Fruit fly (Drosophila melanogaster) whole organism, embryonic: ENCODE data around the gene CG15642.

Experiments
- Adf1 ChIP-seq: fragments of 200-800 bp; sonication (Bioruptor generic); IDR thresholded peaks from 2 replicates; pipeline ENCODE4 v1.3.6; 2022; ENCODE audit warnings: missing biosample characterization, missing genetic modification characterization
- Awh ChIP-seq: fragments of 200-800 bp; sonication (Bioruptor generic); IDR thresholded peaks from 2 replicates; pipeline ENCODE4, ENCODE4 v1.3.6; 2022; ENCODE audit warnings: missing biosample characterization, missing genetic modification characterization
- CG10543 ChIP-seq: fragments of 200-800 bp; sonication (Bioruptor generic); optimal IDR thresholded peaks from 3 replicates; lab custom pipeline; 2017; ENCODE audit warnings: missing biosample characterization, mild to moderate bottlenecking, missing genetic modification characterization, moderate library complexity
- CG10979 ChIP-seq: fragments of 200-800 bp; sonication (Bioruptor generic); optimal IDR thresholded peaks from 2 replicates; lab custom pipeline; 2018; ENCODE audit warnings: missing biosample characterization, mild to moderate bottlenecking, missing genetic modification characterization, moderate library complexity
- CG11696 ChIP-seq: fragments of 200-800 bp; sonication (Bioruptor generic); IDR thresholded peaks from 2 replicates; pipeline ENCODE4 v1.3.6; 2022; ENCODE audit warnings: missing biosample characterization, missing genetic modification characterization
- CG12155 ChIP-seq: fragments of 200-800 bp; sonication (Bioruptor generic); optimal IDR thresholded peaks from 3 replicates; lab custom pipeline; 2016; ENCODE audit warnings: missing biosample characterization, missing genetic modification characterization
- CG17912 ChIP-seq: fragments of 200-800 bp; sonication (Bioruptor generic); optimal IDR thresholded peaks from 2 replicates; lab custom pipeline; 2018; ENCODE audit warnings: missing biosample characterization, mild to moderate bottlenecking, missing genetic modification characterization
- CG2120 ChIP-seq: fragments of 200-800 bp; sonication (Bioruptor generic); optimal IDR thresholded peaks from 3 replicates; lab custom pipeline; 2016; ENCODE audit warnings: missing biosample characterization, missing genetic modification characterization
- CG3065 ChIP-seq: fragments of 200-800 bp; sonication (Bioruptor generic); optimal IDR thresholded peaks from 2 replicates; lab custom pipeline; 2016; ENCODE audit warnings: missing biosample characterization, missing genetic modification characterization
- CG31441 ChIP-seq: fragments of 200-800 bp; sonication (Bioruptor generic); IDR thresholded peaks from 2 replicates; pipeline ENCODE4 v1.3.6; 2022; ENCODE audit warnings: missing biosample characterization, missing genetic modification characterization
- CG32532 ChIP-seq: fragments of 200-800 bp; sonication (Bioruptor generic); IDR thresholded peaks from 2 replicates; pipeline ENCODE4 v1.3.6; 2022; ENCODE audit warnings: missing biosample characterization, missing genetic modification characterization
- CG3847 ChIP-seq: fragments of 200-800 bp; sonication (Bioruptor generic); IDR thresholded peaks from 2 replicates; pipeline ENCODE4 v1.3.6; 2022; ENCODE audit warnings: missing biosample characterization, missing genetic modification characterization
- CG4854 ChIP-seq: fragments of 200-800 bp; sonication (Bioruptor generic); optimal IDR thresholded peaks from 2 replicates; lab custom pipeline; 2016; ENCODE audit warnings: missing biosample characterization, missing genetic modification characterization, inconsistent platforms
- CG6683 ChIP-seq: fragments of 200-800 bp; sonication (Bioruptor generic); optimal IDR thresholded peaks from 2 replicates; lab custom pipeline; 2017; ENCODE audit warnings: missing biosample characterization, mild to moderate bottlenecking, missing genetic modification characterization, missing genetic modification reagents
- CG7987 ChIP-seq: fragments of 200-800 bp; sonication (Bioruptor generic); optimal IDR thresholded peaks from 2 replicates; lab custom pipeline; 2018; ENCODE audit warnings: missing biosample characterization, mild to moderate bottlenecking, missing genetic modification characterization, moderate library complexity
- Dbx ChIP-seq: fragments of 200-800 bp; sonication (Bioruptor generic); IDR thresholded peaks from 3 replicates; pipeline ENCODE4 v1.3.6; 2022; ENCODE audit warnings: missing biosample characterization, missing genetic modification characterization
- Deaf1 ChIP-seq: fragments of 200-800 bp; optimal IDR thresholded peaks from 3 replicates; lab custom pipeline; 2019; ENCODE audit warnings: missing biosample characterization, mild to moderate bottlenecking, missing genetic modification characterization, moderate library complexity
- Ets65A ChIP-seq: fragments of 200-800 bp; sonication (Bioruptor generic); peaks from one replicate; lab custom pipeline; 2016; ENCODE audit warnings: missing biosample characterization, missing genetic modification characterization
- H15 ChIP-seq: fragments of 200-800 bp; sonication (Bioruptor generic); IDR thresholded peaks from 3 replicates; pipeline ENCODE4 v1.3.6; 2022; ENCODE audit warnings: missing biosample characterization, missing genetic modification characterization
- Med ChIP-seq: fragments of 200-800 bp; sonication (Bioruptor generic); peaks from one replicate; lab custom pipeline; 2016; ENCODE audit warnings: missing biosample characterization, missing genetic modification characterization, mild to moderate bottlenecking, inconsistent platforms, moderate library complexity
- Nf-YC ChIP-seq: fragments of 200-800 bp; optimal IDR thresholded peaks from 3 replicates; lab custom pipeline; 2019; ENCODE audit warnings: missing biosample characterization, mild to moderate bottlenecking, missing genetic modification characterization, moderate library complexity
- NfI ChIP-seq: fragments of 200-800 bp; sonication (Bioruptor generic); optimal IDR thresholded peaks from 3 replicates; lab custom pipeline; 2018; ENCODE audit warnings: missing biosample characterization, mild to moderate bottlenecking, missing genetic modification characterization, moderate library complexity
- Ptx1 ChIP-seq: fragments of 200-800 bp; sonication (Bioruptor generic); IDR thresholded peaks from 2 replicates; pipeline ENCODE4 v1.3.6; 2022; ENCODE audit warnings: missing biosample characterization, missing genetic modification characterization
- Xbp1 ChIP-seq: fragments of 200-800 bp; sonication (Bioruptor generic); optimal IDR thresholded peaks from 3 replicates; lab custom pipeline; 2016; ENCODE audit warnings: missing biosample characterization, mild to moderate bottlenecking, missing genetic modification characterization
- YL-1 ChIP-seq: fragments of 200-800 bp; sonication (Bioruptor generic); optimal IDR thresholded peaks from 3 replicates; lab custom pipeline; 2017; ENCODE audit warnings: missing biosample characterization, mild to moderate bottlenecking, missing genetic modification characterization
- amos ChIP-seq: fragments of 200-800 bp; sonication (Bioruptor generic); IDR thresholded peaks from 2 replicates; pipeline ENCODE4 v1.3.6; 2022; ENCODE audit warnings: missing biosample characterization, missing genetic modification characterization; ENCODE audit not compliant: partially characterized antibody
- bsh ChIP-seq, 2 experiments: fragments of 200-800 bp; sonication (Bioruptor generic); optimal IDR thresholded peaks; 2 replicates each; lab custom pipeline; 2017 to 2018; ENCODE audit warnings: mild to moderate bottlenecking in 2 of 2, missing biosample characterization in 2 of 2, missing genetic modification characterization in 2 of 2, moderate library complexity in 1 of 2
- cg ChIP-seq: fragments of 200-800 bp; sonication (Bioruptor generic); optimal IDR thresholded peaks from 3 replicates; lab custom pipeline; 2019; ENCODE audit warnings: missing biosample characterization, mild to moderate bottlenecking, missing genetic modification characterization, moderate library complexity
- ci ChIP-seq: fragments of 200-800 bp; sonication (Bioruptor generic); IDR thresholded peaks from 3 replicates; pipeline ENCODE4 v1.3.6; 2022; ENCODE audit warnings: missing biosample characterization, missing genetic modification characterization
- crol ChIP-seq: fragments of 200-800 bp; sonication (Bioruptor generic); IDR thresholded peaks from 2 replicates; pipeline ENCODE4 v1.3.6; 2022; ENCODE audit warnings: missing biosample characterization, missing genetic modification characterization
- dpn ChIP-seq, 2 experiments: fragments of 200-800 bp; sonication (Bioruptor generic); optimal IDR thresholded peaks; 3 replicates each; lab custom pipeline; 2016; ENCODE audit warnings: missing biosample characterization in 2 of 2, missing genetic modification characterization in 2 of 2
- dysf ChIP-seq: fragments of 200-800 bp; sonication (Bioruptor generic); IDR thresholded peaks from 3 replicates; pipeline ENCODE4 v1.3.6; 2022; ENCODE audit warnings: missing biosample characterization, missing genetic modification characterization
- ems ChIP-seq: fragments of 200-800 bp; sonication (Bioruptor generic); optimal IDR thresholded peaks from 3 replicates; lab custom pipeline; 2016; ENCODE audit warnings: missing biosample characterization, missing genetic modification characterization
- inv ChIP-seq: fragments of 200-800 bp; sonication (Bioruptor generic); IDR thresholded peaks from 2 replicates; pipeline ENCODE4 v1.3.6; 2022; ENCODE audit warnings: missing biosample characterization, missing genetic modification characterization; ENCODE audit not compliant: partially characterized antibody
- jing ChIP-seq: fragments of 200-800 bp; sonication (Bioruptor generic); optimal IDR thresholded peaks from 2 replicates; lab custom pipeline; 2018; ENCODE audit warnings: missing biosample characterization, mild to moderate bottlenecking, missing genetic modification characterization
- lab ChIP-seq: fragments of 200-800 bp; sonication (Bioruptor generic); optimal IDR thresholded peaks from 3 replicates; lab custom pipeline; 2017; ENCODE audit warnings: missing biosample characterization, missing genetic modification characterization, mild to moderate bottlenecking, moderate library complexity, missing genetic modification reagents
- lilli ChIP-seq: fragments of 200-800 bp; sonication (Bioruptor generic); optimal IDR thresholded peaks from 3 replicates; lab custom pipeline; 2016; ENCODE audit warnings: missing biosample characterization, missing genetic modification characterization
- nau ChIP-seq: fragments of 200-800 bp; sonication (Bioruptor generic); optimal IDR thresholded peaks from 3 replicates; lab custom pipeline; 2017; ENCODE audit warnings: missing biosample characterization, mild to moderate bottlenecking, missing genetic modification characterization, missing genetic modification reagents
- rib ChIP-seq: fragments of 200-800 bp; sonication (Bioruptor generic); IDR thresholded peaks from 2 replicates; pipeline ENCODE4 v1.3.6; 2022; ENCODE audit warnings: missing biosample characterization, missing genetic modification characterization
- sc ChIP-seq, 3 experiments: fragments of >200 bp in 2 of 3; fragments of 200-800 bp in 1 of 3; sonication (Bioruptor generic) in 1 of 3; optimal IDR thresholded peaks; 2 replicates in 2 of 3; 3 replicates in 1 of 3; lab custom pipeline; 2017; ENCODE audit warnings: mild to moderate bottlenecking in 1 of 3, missing biosample characterization in 1 of 3, missing genetic modification characterization in 1 of 3, missing genetic modification reagents in 1 of 3
- sens ChIP-seq: fragments of 200-800 bp; sonication (Bioruptor generic); peaks from one replicate; lab custom pipeline; 2016; ENCODE audit warnings: missing biosample characterization, missing genetic modification characterization
- slbo ChIP-seq: fragments of 200-800 bp; sonication (Bioruptor generic); IDR thresholded peaks from 2 replicates; pipeline ENCODE4 v1.3.6; 2022; ENCODE audit warnings: missing biosample characterization, missing genetic modification characterization
- sqz ChIP-seq: fragments of 200-800 bp; sonication (Bioruptor generic); optimal IDR thresholded peaks from 3 replicates; lab custom pipeline; 2018; ENCODE audit warnings: missing biosample characterization, mild to moderate bottlenecking, missing genetic modification characterization
- sug ChIP-seq: fragments of 200-800 bp; optimal IDR thresholded peaks from 2 replicates; lab custom pipeline; 2019; ENCODE audit warnings: missing biosample characterization, mild to moderate bottlenecking, missing genetic modification characterization, moderate library complexity
- tap ChIP-seq: fragments of 200-800 bp; optimal IDR thresholded peaks from 3 replicates; lab custom pipeline; 2019; ENCODE audit warnings: missing biosample characterization, mild to moderate bottlenecking, missing genetic modification characterization, moderate library complexity
- tin ChIP-seq: fragments of 200-800 bp; sonication (Bioruptor generic); optimal IDR thresholded peaks from 3 replicates; lab custom pipeline; 2016; ENCODE audit warnings: missing biosample characterization, missing genetic modification characterization
- ttk ChIP-seq: fragments of 200-800 bp; sonication (Bioruptor generic); IDR thresholded peaks from 2 replicates; pipeline ENCODE4 v2.1.2; 2022; ENCODE audit warnings: missing biosample characterization, missing genetic modification characterization
- vnd ChIP-seq: fragments of 200-800 bp; sonication (Bioruptor generic); IDR thresholded peaks from 3 replicates; pipeline ENCODE4 v1.3.6; 2022; ENCODE audit warnings: missing biosample characterization, missing genetic modification characterization; ENCODE audit not compliant: partially characterized antibody
- vvl ChIP-seq: fragments of 200-800 bp; sonication (Bioruptor generic); IDR thresholded peaks from 2 replicates; pipeline ENCODE4 v1.3.6; 2022; ENCODE audit warnings: missing biosample characterization, missing genetic modification characterization
- wdn ChIP-seq: fragments of 200-800 bp; sonication (Bioruptor generic); IDR thresholded peaks from 2 replicates; pipeline ENCODE4 v1.3.6; 2022; ENCODE audit warnings: missing biosample characterization, missing genetic modification characterization
- wor ChIP-seq: fragments of 200-800 bp; sonication (Bioruptor generic); IDR thresholded peaks from 2 replicates; pipeline ENCODE4 v1.3.6; 2022; ENCODE audit warnings: missing biosample characterization, missing genetic modification characterization

Gene CG15642

DNA sequence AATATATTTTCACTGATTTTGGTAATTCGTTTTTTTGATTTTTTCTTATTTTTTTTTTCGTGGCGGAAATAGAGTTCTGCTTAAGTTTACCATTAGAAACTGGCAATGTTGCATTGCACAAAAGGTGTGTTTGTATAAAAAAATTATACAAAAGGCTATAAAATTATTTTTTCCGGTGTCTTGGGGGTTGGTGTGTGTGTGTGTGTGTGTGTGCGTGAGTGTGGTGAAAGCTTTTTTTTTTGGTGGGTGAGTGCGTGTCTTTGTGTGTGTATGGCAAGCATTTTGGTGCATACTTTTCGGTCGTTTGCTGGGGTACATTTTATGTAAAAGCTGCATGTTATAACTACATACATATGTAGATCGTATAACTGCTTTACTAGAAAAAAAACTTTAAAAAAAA, 43.8 kb upstream of the CG15642 start (continued):
- peak; percentile 1 for TF ChIP-seq ems (GFP tag; lab: Kevin White, UChicago)
- TF ChIP-seq tin (GFP tag; lab: Kevin White, UChicago), result peak; percentile 14
- TF ChIP-seq CG11696, result no peak
- no peak for TF ChIP-seq Dbx (GFP tag; lab: Robert Waterston, UW)
- TF ChIP-seq vnd (GFP tag; lab: Robert Waterston, UW), result no peak
- TF ChIP-seq tap (tag; lab: Kevin White, UChicago), result no peak
- peak; percentile 88 for TF ChIP-seq Ets65A (GFP tag; lab: Kevin White, UChicago)
- TF ChIP-seq CG17912, result no peak
- no peak for TF ChIP-seq wdn (GFP tag; lab: Robert Waterston, UW)
- TF ChIP-seq Ptx1 (GFP tag; lab: Robert Waterston, UW), result no peak
- TF ChIP-seq vvl (GFP tag; lab: Robert Waterston, UW), result peak; percentile 35; the same call in 1 of the 2 replicates
- no peak for TF ChIP-seq CG7987 (GFP tag; lab: Kevin White, UChicago)
- peak in 1 of 2 experiments; percentile 3 for TF ChIP-seq bsh (GFP tag; optimal IDR thresholded peaks at IDR 0.05; lab: Kevin White, UChicago)
- TF ChIP-seq CG6683 (GFP tag; lab: Kevin White, UChicago), result no peak
- peak; percentile 30 for TF ChIP-seq Xbp1 (GFP tag; lab: Kevin White, UChicago)
- peak; percentile 28; the same call in 1 of the 2 replicates for TF ChIP-seq slbo (GFP tag; lab: Robert Waterston, UW)
- no peak for TF ChIP-seq nau
- TF ChIP-seq CG32532 (GFP tag; lab: Robert Waterston, UW), result peak; percentile 25; the same call in 1 of the 2 replicates
- no peak for TF ChIP-seq YL-1 (GFP tag; lab: Kevin White, UChicago)
- TF ChIP-seq dysf (GFP tag; lab: Robert Waterston, UW), result 0 out of 3 replicates have a peak, but pooled peaks have one; percentile 16
- TF ChIP-seq NfI (GFP tag; lab: Kevin White, UChicago), result no peak
- 0 out of 3 replicates have a peak, but pooled peaks have one; percentile 24 for TF ChIP-seq H15
- 0 out of 2 replicates have a peak, but pooled peaks have one; percentile 12 for TF ChIP-seq ttk (GFP tag; lab: Robert Waterston, UW)
- peak; percentile 90 for TF ChIP-seq sens (GFP tag; lab: Kevin White, UChicago)
- TF ChIP-seq amos (GFP tag; lab: Robert Waterston, UW), result no peak
- TF ChIP-seq CG10979 (tag; lab: Kevin White, UChicago), result no peak
- TF ChIP-seq CG4854 (GFP tag; lab: Kevin White, UChicago), result no peak
- TF ChIP-seq wor (GFP tag; lab: Robert Waterston, UW), result no peak
- TF ChIP-seq CG31441 (GFP tag; lab: Robert Waterston, UW), result no peak
- no peak for TF ChIP-seq inv (GFP tag; lab: Robert Waterston, UW)
- peak; percentile 53 for TF ChIP-seq lilli (GFP tag; lab: Kevin White, UChicago)
- TF ChIP-seq jing, result no peak
- TF ChIP-seq dpn (GFP tag; optimal IDR thresholded peaks at IDR 0.05; lab: Kevin White, UChicago), result peak in 1 of 2 experiments; percentile 22
- peak; percentile 50 for TF ChIP-seq CG2120 (GFP tag; lab: Kevin White, UChicago)
- peak; percentile 24 for TF ChIP-seq sqz (GFP tag; lab: Kevin White, UChicago)
- peak; percentile 10 for TF ChIP-seq CG12155
- TF ChIP-seq cg (GFP tag; lab: Kevin White, UChicago), result peak; percentile 57
- TF ChIP-seq rib (GFP tag; lab: Robert Waterston, UW), result no peak

- TF ChIP-seq CG3065, result no peak
- peak; percentile 88 for TF ChIP-seq Adf1 (GFP tag; lab: Robert Waterston, UW)
- no peak for TF ChIP-seq Deaf1 (tag; lab: Kevin White, UChicago)
- 0 out of 3 replicates have a peak, but pooled peaks have one; percentile 2 for TF ChIP-seq ci (GFP tag; lab: Robert Waterston, UW)
- peak; percentile 76 for TF ChIP-seq crol (GFP tag; lab: Robert Waterston, UW)
- 0 out of 2 replicates have a peak, but pooled peaks have one; percentile 23 for TF ChIP-seq Awh
- TF ChIP-seq sc (optimal IDR thresholded peaks at IDR 0.05; lab: Kevin White, UChicago), result no peak
- TF ChIP-seq sc (GFP tag; optimal IDR thresholded peaks at IDR 0.05; lab: Kevin White, UChicago), result no peak
- TF ChIP-seq sug (tag; lab: Kevin White, UChicago), result peak; percentile 45
- peak; percentile 15 for TF ChIP-seq lab (GFP tag; lab: Kevin White, UChicago)
- peak; percentile 39 for TF ChIP-seq Med (GFP tag; lab: Kevin White, UChicago)
- peak; percentile 26 for TF ChIP-seq CG10543 (GFP tag; lab: Kevin White, UChicago)
- TF ChIP-seq CG3847, result 0 out of 2 replicates have a peak, but pooled peaks have one; percentile 12
- peak; percentile 24 for TF ChIP-seq Ets65A (GFP tag; lab: Kevin White, UChicago)
- peak; percentile 55 for TF ChIP-seq Nf-YC
These were observed 35.3 kb upstream of the CG15642 start for dm6 chrX:15502864-15503263.
